Fruit fly (Drosophila melanogaster) whole organism, embryonic: ENCODE data around the gene CG15152.
A peak's percentile ranks its signal among the peaks of the same experiment; 100 is the strongest.

ENCODE experiments used
- Asciz ChIP-seq: fragments of 200-800 bp; sonication (Bioruptor generic); optimal IDR thresholded peaks from 2 replicates; lab custom pipeline; 2017; ENCODE audit warnings: missing biosample characterization, mild to moderate bottlenecking, missing genetic modification characterization, missing genetic modification reagents
- B-H2 ChIP-seq: fragments of 200-800 bp; sonication (Bioruptor generic); optimal IDR thresholded peaks from 2 replicates; lab custom pipeline; 2018; ENCODE audit warnings: missing biosample characterization, mild to moderate bottlenecking, missing genetic modification characterization
- CG11456 ChIP-seq: fragments of 200-800 bp; sonication (Bioruptor generic); IDR thresholded peaks from 3 replicates; pipeline ENCODE4 v1.3.6; 2022; ENCODE audit warnings: missing biosample characterization, missing genetic modification characterization
- CG11504 ChIP-seq: fragments of 200-800 bp; sonication (Bioruptor generic); optimal IDR thresholded peaks from 3 replicates; lab custom pipeline; 2019; ENCODE audit warnings: missing biosample characterization, mild to moderate bottlenecking, missing genetic modification characterization, moderate library complexity
- CG11560 ChIP-seq: fragments of 200-800 bp; sonication (Bioruptor generic); IDR thresholded peaks from 3 replicates; pipeline ENCODE4 v1.3.6; 2022; ENCODE audit warnings: missing biosample characterization, missing genetic modification characterization
- CG12769 ChIP-seq: fragments of 200-800 bp; sonication (Bioruptor generic); optimal IDR thresholded peaks from 2 replicates; lab custom pipeline; 2019; ENCODE audit warnings: missing biosample characterization, mild to moderate bottlenecking, missing genetic modification characterization, moderate library complexity
- CG13287 ChIP-seq: fragments of 200-800 bp; sonication (Bioruptor generic); IDR thresholded peaks from 2 replicates; pipeline ENCODE4 v1.3.6; 2022; ENCODE audit warnings: missing biosample characterization, missing genetic modification characterization; ENCODE audit not compliant: partially characterized antibody
- CG13424 ChIP-seq: fragments of 200-800 bp; sonication (Bioruptor generic); optimal IDR thresholded peaks from 2 replicates; lab custom pipeline; 2019; ENCODE audit warnings: missing biosample characterization, mild to moderate bottlenecking, missing genetic modification characterization, moderate library complexity
- CG15011 ChIP-seq: fragments of 200-800 bp; sonication (Bioruptor generic); optimal IDR thresholded peaks from 3 replicates; lab custom pipeline; 2018; ENCODE audit warnings: missing biosample characterization, mild to moderate bottlenecking, missing genetic modification characterization
- CG2116 ChIP-seq: fragments of 200-800 bp; sonication (Bioruptor generic); optimal IDR thresholded peaks from 3 replicates; lab custom pipeline; 2018; ENCODE audit warnings: missing biosample characterization, mild to moderate bottlenecking, missing genetic modification characterization
- CG2120 ChIP-seq: fragments of 200-800 bp; sonication (Bioruptor generic); optimal IDR thresholded peaks from 3 replicates; lab custom pipeline; 2016; ENCODE audit warnings: missing biosample characterization, missing genetic modification characterization
- CG30431 ChIP-seq: fragments of 200-800 bp; sonication (Bioruptor generic); optimal IDR thresholded peaks from 2 replicates; lab custom pipeline; 2017; ENCODE audit warnings: missing biosample characterization, missing genetic modification characterization
- CG3281 ChIP-seq: fragments of 200-800 bp; sonication (Bioruptor generic); optimal IDR thresholded peaks from 3 replicates; lab custom pipeline; 2017; ENCODE audit warnings: missing biosample characterization, mild to moderate bottlenecking, missing genetic modification characterization
- CG33213 ChIP-seq: fragments of 200-800 bp; sonication (Bioruptor generic); optimal IDR thresholded peaks from 3 replicates; lab custom pipeline; 2016; ENCODE audit warnings: missing biosample characterization, missing genetic modification characterization
- CG4360 ChIP-seq: fragments of 200-800 bp; sonication (Bioruptor generic); IDR thresholded peaks from 2 replicates; pipeline ENCODE4 v1.3.6; 2022; ENCODE audit warnings: missing biosample characterization, missing genetic modification characterization
- CG6683 ChIP-seq: fragments of 200-800 bp; sonication (Bioruptor generic); optimal IDR thresholded peaks from 2 replicates; lab custom pipeline; 2017; ENCODE audit warnings: missing biosample characterization, mild to moderate bottlenecking, missing genetic modification characterization, missing genetic modification reagents
- CG6791 ChIP-seq: fragments of 200-800 bp; sonication (Bioruptor generic); IDR thresholded peaks from 3 replicates; pipeline ENCODE4 v1.3.6; 2022; ENCODE audit warnings: missing biosample characterization, missing genetic modification characterization; ENCODE audit not compliant: partially characterized antibody
- CG6813 ChIP-seq: fragments of 200-800 bp; sonication (Bioruptor generic); optimal IDR thresholded peaks from 2 replicates; lab custom pipeline; 2017; ENCODE audit warnings: missing biosample characterization, missing genetic modification characterization, mild to moderate bottlenecking, moderate library complexity, missing genetic modification reagents
- CG6854 ChIP-seq: fragments of 200-800 bp; sonication (Bioruptor generic); optimal IDR thresholded peaks from 3 replicates; lab custom pipeline; 2017; ENCODE audit warnings: missing biosample characterization, mild to moderate bottlenecking, missing genetic modification characterization
- CG7963 ChIP-seq: fragments of 200-800 bp; sonication (Bioruptor generic); IDR thresholded peaks from 3 replicates; pipeline ENCODE4 v1.3.6; 2022; ENCODE audit warnings: missing biosample characterization, missing genetic modification characterization; ENCODE audit not compliant: partially characterized antibody
- CG8359 ChIP-seq: fragments of 200-800 bp; sonication (Bioruptor generic); optimal IDR thresholded peaks from 2 replicates; lab custom pipeline; 2017; ENCODE audit warnings: missing biosample characterization, mild to moderate bottlenecking, missing genetic modification characterization, borderline replicate concordance
- CG9215 ChIP-seq: fragments of 200-800 bp; sonication (Bioruptor generic); IDR thresholded peaks from 2 replicates; pipeline ENCODE4 v1.3.6; 2022; ENCODE audit warnings: missing biosample characterization, missing genetic modification characterization
- D ChIP-seq, 2 experiments: fragments of 200-800 bp in 1 of 2; fragments of >200 bp in 1 of 2; sonication (Bioruptor generic) in 1 of 2; optimal IDR thresholded peaks; 2 replicates in 1 of 2; 3 replicates in 1 of 2; lab custom pipeline; 2017; ENCODE audit warnings: mild to moderate bottlenecking in 1 of 2, missing biosample characterization in 1 of 2, missing genetic modification characterization in 1 of 2, missing genetic modification reagents in 1 of 2
- Dbx ChIP-seq: fragments of 200-800 bp; sonication (Bioruptor generic); IDR thresholded peaks from 3 replicates; pipeline ENCODE4 v1.3.6; 2022; ENCODE audit warnings: missing biosample characterization, missing genetic modification characterization
- Dek ChIP-seq: fragments of 200-800 bp; sonication (Bioruptor generic); optimal IDR thresholded peaks from 3 replicates; lab custom pipeline; 2019; ENCODE audit warnings: missing biosample characterization, mild to moderate bottlenecking, missing genetic modification characterization, moderate library complexity
- Ets97D ChIP-seq: fragments of 200-800 bp; sonication (Bioruptor generic); optimal IDR thresholded peaks from 3 replicates; lab custom pipeline; 2016; ENCODE audit warnings: missing biosample characterization, missing genetic modification characterization
- Hand ChIP-seq: fragments of 200-800 bp; sonication (Bioruptor generic); optimal IDR thresholded peaks from 2 replicates; lab custom pipeline; 2017; ENCODE audit warnings: mild to moderate bottlenecking, missing biosample characterization, missing genetic modification reagents, missing genetic modification characterization
- NFAT ChIP-seq: fragments of 200-800 bp; sonication (Bioruptor generic); IDR thresholded peaks from 2 replicates; pipeline ENCODE4 v1.3.6; 2022; ENCODE audit warnings: missing biosample characterization, missing genetic modification characterization
- Oli ChIP-seq: fragments of 200-800 bp; sonication (Bioruptor generic); optimal IDR thresholded peaks from 2 replicates; lab custom pipeline; 2018; ENCODE audit warnings: missing biosample characterization, mild to moderate bottlenecking, missing genetic modification characterization, moderate library complexity
- Poxn ChIP-seq: fragments of 200-800 bp; sonication (Bioruptor generic); IDR thresholded peaks from 2 replicates; pipeline ENCODE4 v1.3.6; 2022; ENCODE audit warnings: missing biosample characterization, missing genetic modification characterization
- Ptx1 ChIP-seq: fragments of 200-800 bp; sonication (Bioruptor generic); IDR thresholded peaks from 2 replicates; pipeline ENCODE4 v1.3.6; 2022; ENCODE audit warnings: missing biosample characterization, missing genetic modification characterization
- Sox100B ChIP-seq: fragments of 200-800 bp; sonication (Bioruptor generic); optimal IDR thresholded peaks from 3 replicates; lab custom pipeline; 2018; ENCODE audit warnings: missing biosample characterization, mild to moderate bottlenecking, missing genetic modification characterization
- Vsx1 ChIP-seq: fragments of 200-800 bp; sonication (Bioruptor generic); optimal IDR thresholded peaks from 2 replicates; lab custom pipeline; 2017; ENCODE audit warnings: missing biosample characterization, mild to moderate bottlenecking, missing genetic modification characterization, missing genetic modification reagents
- abd-A ChIP-seq: fragments of 200-800 bp; sonication (Bioruptor generic); optimal IDR thresholded peaks from 3 replicates; lab custom pipeline; 2019; ENCODE audit warnings: missing biosample characterization, mild to moderate bottlenecking, missing genetic modification characterization, moderate library complexity
- al ChIP-seq: fragments of 200-800 bp; sonication (Bioruptor generic); IDR thresholded peaks from 2 replicates; pipeline ENCODE4 v1.3.6; 2022; ENCODE audit warnings: missing biosample characterization, missing genetic modification characterization
- da ChIP-seq: fragments of 200-800 bp; sonication (Bioruptor generic); optimal IDR thresholded peaks from 2 replicates; lab custom pipeline; 2016; ENCODE audit warnings: missing biosample characterization, missing genetic modification characterization
- dan ChIP-seq: fragments of 200-800 bp; sonication (Bioruptor generic); IDR thresholded peaks from 2 replicates; pipeline ENCODE4 v1.3.6; 2022; ENCODE audit warnings: missing biosample characterization, missing genetic modification characterization
- eve ChIP-seq, 2 experiments: fragments of >200 bp; optimal IDR thresholded peaks; 2 replicates each; lab custom pipeline; 2017; ENCODE audit warnings: missing biosample characterization in 2 of 2, missing genetic modification characterization in 2 of 2
- grn ChIP-seq: fragments of 200-800 bp; sonication (Bioruptor generic); optimal IDR thresholded peaks from 3 replicates; lab custom pipeline; 2017; ENCODE audit warnings: missing biosample characterization, missing genetic modification characterization
- h ChIP-seq: fragments of >200 bp; optimal IDR thresholded peaks from 2 replicates; lab custom pipeline; 2017
- hth ChIP-seq: fragments of >200 bp; optimal IDR thresholded peaks from 2 replicates; lab custom pipeline; 2017; ENCODE audit warnings: inconsistent platforms
- lbe ChIP-seq: fragments of 200-800 bp; sonication (Bioruptor generic); optimal IDR thresholded peaks from 2 replicates; lab custom pipeline; 2016; ENCODE audit warnings: missing biosample characterization, mild to moderate bottlenecking, missing genetic modification characterization
- nmo ChIP-seq: fragments of 200-800 bp; sonication (Bioruptor generic); optimal IDR thresholded peaks from 2 replicates; lab custom pipeline; 2018; ENCODE audit warnings: missing biosample characterization, mild to moderate bottlenecking, missing genetic modification characterization, moderate library complexity
- oc ChIP-seq: fragments of 200-800 bp; sonication (Bioruptor generic); optimal IDR thresholded peaks from 2 replicates; lab custom pipeline; 2018; ENCODE audit warnings: missing biosample characterization, mild to moderate bottlenecking, missing genetic modification characterization, moderate library complexity
- onecut ChIP-seq: fragments of 200-800 bp; sonication (Bioruptor generic); IDR thresholded peaks from 2 replicates; pipeline ENCODE4 v1.3.6; 2022; ENCODE audit warnings: missing biosample characterization, missing genetic modification characterization
- phol ChIP-seq: fragments of 200-800 bp; sonication (Bioruptor generic); optimal IDR thresholded peaks from 3 replicates; lab custom pipeline; 2018; ENCODE audit warnings: missing biosample characterization, mild to moderate bottlenecking, missing genetic modification characterization, moderate library complexity
- rib ChIP-seq: fragments of 200-800 bp; sonication (Bioruptor generic); IDR thresholded peaks from 2 replicates; pipeline ENCODE4 v1.3.6; 2022; ENCODE audit warnings: missing biosample characterization, missing genetic modification characterization
- salm ChIP-seq: fragments of 200-800 bp; sonication (Bioruptor generic); optimal IDR thresholded peaks from 2 replicates; lab custom pipeline; 2018; ENCODE audit warnings: missing biosample characterization, mild to moderate bottlenecking, missing genetic modification characterization
- seq ChIP-seq: fragments of 200-800 bp; sonication (Bioruptor generic); IDR thresholded peaks from 2 replicates; pipeline ENCODE4 v1.3.6; 2022; ENCODE audit warnings: missing biosample characterization, missing genetic modification characterization
- sisA ChIP-seq: fragments of 200-800 bp; sonication (Bioruptor generic); IDR thresholded peaks from 2 replicates; pipeline ENCODE4 v1.3.6; 2022; ENCODE audit warnings: missing biosample characterization, missing genetic modification characterization
- toy ChIP-seq: fragments of 200-800 bp; sonication (Bioruptor generic); IDR thresholded peaks from 2 replicates; pipeline ENCODE4 v1.3.6; 2022; ENCODE audit warnings: missing biosample characterization, missing genetic modification characterization

The CG15152 gene

DNA sequence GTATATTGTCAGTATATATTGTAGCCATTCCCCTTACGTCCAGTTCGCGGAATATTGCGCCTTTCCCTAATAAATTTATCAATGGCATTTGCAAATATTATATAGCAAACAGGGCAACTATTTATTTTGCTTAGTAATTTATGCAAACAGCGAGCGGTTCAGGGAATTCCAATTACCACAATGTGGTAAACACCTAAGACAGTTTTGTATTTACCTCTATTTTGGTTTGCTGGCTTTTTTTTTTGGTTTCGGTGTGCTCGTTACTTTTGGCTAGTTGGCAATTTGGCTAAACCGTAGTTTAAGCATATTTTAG lies 37.4 kb downstream of the CG15152 start (continued):
- TF ChIP-seq CG7963 (GFP tag; lab: Robert Waterston, UW) (no peak), salm (no peak), CG15011 (peak; percentile 26), Asciz (GFP tag; lab: Kevin White, UChicago) (peak; percentile 24), CG13424 (tag; lab: Kevin White, UChicago) (no peak), CG2120 (no peak), Sox100B (GFP tag; lab: Kevin White, UChicago) (peak; percentile 48), onecut (GFP tag; lab: Robert Waterston, UW) (no peak), Ets97D (GFP tag; lab: Kevin White, UChicago) (no peak), seq (GFP tag; lab: Robert Waterston, UW) (no peak), CG9215 (no peak), Ptx1 (GFP tag; lab: Robert Waterston, UW) (no peak), CG2116 (GFP tag; lab: Kevin White, UChicago) (no peak), CG12769 (tag; lab: Kevin White, UChicago) (no peak), rib (GFP tag; lab: Robert Waterston, UW) (no peak), dan (GFP tag; lab: Robert Waterston, UW) (no peak), CG6683 (GFP tag; lab: Kevin White, UChicago) (no peak), Hand (GFP tag; lab: Kevin White, UChicago) (peak; percentile 39), NFAT (GFP tag; lab: Robert Waterston, UW) (0 out of 2 replicates have a peak, but pooled peaks have one; percentile 11), Dbx (GFP tag; lab: Robert Waterston, UW) (peak; percentile 33; the same call in 2 of the 3 replicates), toy (GFP tag; lab: Robert Waterston, UW) (no peak), CG11504 (tag; lab: Kevin White, UChicago) (no peak), Oli (tag; lab: Kevin White, UChicago) (no peak), CG11560 (no peak), CG3281 (peak; percentile 35), CG13287 (GFP tag; lab: Robert Waterston, UW) (no peak), CG8359 (no peak), CG6813 (GFP tag; lab: Kevin White, UChicago) (no peak), phol (tag; lab: Kevin White, UChicago) (no peak), Vsx1 (GFP tag; lab: Kevin White, UChicago) (peak; percentile 28), h (lab: Kevin White, UChicago) (no peak), CG11456 (GFP tag; lab: Robert Waterston, UW) (peak; percentile 4; the same call in 1 of the 3 replicates), CG6854 (GFP tag; lab: Kevin White, UChicago) (no peak), al (GFP tag; lab: Robert Waterston, UW) (no peak), da (GFP tag; lab: Kevin White, UChicago) (no peak), grn (GFP tag; lab: Kevin White, UChicago) (no peak), CG4360 (GFP tag; lab: Robert Waterston, UW) (no peak), CG30431 (GFP tag; lab: Kevin White, UChicago) (no peak), nmo (no peak), eve (GFP tag; optimal IDR thresholded peaks at IDR 0.05; lab: Kevin White, UChicago) (peak in 1 of 2 experiments; percentile 80), lbe (GFP tag; lab: Kevin White, UChicago) (no peak), Poxn (GFP tag; lab: Robert Waterston, UW) (no peak), CG6791 (GFP tag; lab: Robert Waterston, UW) (no peak), hth (lab: Kevin White, UChicago) (no peak), oc (tag; lab: Kevin White, UChicago) (no peak), Dek (tag; lab: Kevin White, UChicago) (no peak), CG33213 (no peak), B-H2 (no peak), D (optimal IDR thresholded peaks at IDR 0.05; lab: Kevin White, UChicago) (no peak), D (GFP tag; optimal IDR thresholded peaks at IDR 0.05; lab: Kevin White, UChicago) (no peak), abd-A (no peak), sisA (no peak)
